Worm (Caenorhabditis elegans): ENCODE data around the gene K02A2.5.
A peak's percentile ranks its signal among the peaks of the same experiment; 100 is the strongest.
"Not testable (repeated sequence)": the region's sequence is repeated elsewhere in the genome, so short reads cannot be mapped to it uniquely, and the experiment has no call there.

Gene K02A2.5

ce11 chrII:7379021-7379420 lies 32.8 kb downstream of the K02A2.5 start, which contains the start of gene C07D10.6:
TSS of gene C07D10.6 (plus strand) at chrII:7379321.
- TF ChIP-seq ceh-14 (tag; optimal IDR thresholded peaks at IDR 0.05) (no peak), hlh-30 (tag; optimal IDR thresholded peaks at IDR 0.05; ENCODE audit: insufficient read depth) (no peak), unc-55 (GFP tag; optimal IDR thresholded peaks at IDR 0.05) (no peak), nfya-1 (tag; optimal IDR thresholded peaks at IDR 0.05) (no peak), unc-3 (GFP tag; conservative IDR thresholded peaks at IDR 0.05) (no peak), unc-3 (tag; optimal IDR thresholded peaks at IDR 0.05) (no peak), dmd-4 (tag; optimal IDR thresholded peaks at IDR 0.05; ENCODE audit: borderline replicate concordance) (no peak), sox-2 (GFP tag; IDR thresholded peaks at IDR 0.05) (no peak)

ce11 chrII:7374980-7375379 lies 36.9 kb downstream of the K02A2.5 start, which contains the start of gene F43E2.1:
TSS of gene F43E2.1 (plus strand) at chrII:7375280.
- TF ChIP-seq sox-2 (GFP tag; IDR thresholded peaks at IDR 0.05) (no peak), nhr-232 (tag; optimal IDR thresholded peaks at IDR 0.05) (no peak), ceh-6 (GFP tag; optimal IDR thresholded peaks at IDR 0.05) (no peak), elt-4 (tag; optimal IDR thresholded peaks at IDR 0.05) (no peak), unc-86 (tag; optimal IDR thresholded peaks at IDR 0.05) (no peak), unc-55 (GFP tag; optimal IDR thresholded peaks at IDR 0.05) (no peak), odd-2 (tag; optimal IDR thresholded peaks at IDR 0.05) (no peak), ceh-9 (tag; optimal IDR thresholded peaks at IDR 0.05) (no peak), dmd-4 (tag; optimal IDR thresholded peaks at IDR 0.05; ENCODE audit: borderline replicate concordance) (no peak), ref-2 (tag; optimal IDR thresholded peaks at IDR 0.05) (no peak), pha-4 (tag; optimal IDR thresholded peaks at IDR 0.05) (no peak), pros-1 (tag; optimal IDR thresholded peaks at IDR 0.05) (no peak)

- TF ChIP-seq dve-1 (tag; optimal IDR thresholded peaks at IDR 0.05), result peak; percentile 1
- TF ChIP-seq nfya-1 (tag; optimal IDR thresholded peaks at IDR 0.05), result peak; percentile 33
- no peak for TF ChIP-seq ceh-6 (GFP tag; optimal IDR thresholded peaks at IDR 0.05)
- TF ChIP-seq ama-1 (optimal IDR thresholded peaks at IDR 0.05), result no peak
Measured at ce11 chrII:7374143-7374542, 37.7 kb downstream of the K02A2.5 start, which contains the start of the genes mtch-1 and rpb-4. TSS of gene mtch-1 (minus strand) at chrII:7374166. TSS of gene rpb-4 (plus strand) at chrII:7374495.

ce11 chrII:7370195-7370594 lies 41.6 kb downstream of the K02A2.5 start, which contains the start of gene F43E2.11:
TSS of gene F43E2.11 (minus strand) at chrII:7370295.
- not testable (repeated sequence) for TF ChIP-seq ceh-6 (GFP tag; optimal IDR thresholded peaks at IDR 0.05); hlh-15 (tag; optimal IDR thresholded peaks at IDR 0.05); unc-42 (tag; optimal IDR thresholded peaks at IDR 0.05)

- TF ChIP-seq hlh-30 (tag; optimal IDR thresholded peaks at IDR 0.05; ENCODE audit: insufficient read depth) (no peak), pha-2 (tag; optimal IDR thresholded peaks at IDR 0.05) (no peak), dve-1 (tag; optimal IDR thresholded peaks at IDR 0.05) (no peak), ceh-9 (tag; optimal IDR thresholded peaks at IDR 0.05) (no peak), npax-4 (tag; optimal IDR thresholded peaks at IDR 0.05) (no peak), Y22D7AL.16 (tag; optimal IDR thresholded peaks at IDR 0.05) (no peak), ceh-19 (GFP tag; optimal IDR thresholded peaks at IDR 0.05) (no peak), ceh-18 (tag; optimal IDR thresholded peaks at IDR 0.05) (no peak), sdc-2 (tag; optimal IDR thresholded peaks at IDR 0.05) (no peak), hlh-15 (tag; optimal IDR thresholded peaks at IDR 0.05) (no peak), lim-6 (tag; optimal IDR thresholded peaks at IDR 0.05) (no peak), che-1 (tag; optimal IDR thresholded peaks at IDR 0.05) (no peak), pag-3 (tag; optimal IDR thresholded peaks at IDR 0.05; ENCODE audit: borderline replicate concordance) (no peak), tbx-7 (tag; optimal IDR thresholded peaks at IDR 0.05) (no peak)
Measured at ce11 chrII:7368761-7369160, 43.1 kb downstream of the K02A2.5 start, which contains the start of gene F43E2.6. TSS of gene F43E2.6 (minus strand) at chrII:7368861.

ce11 chrII:7363990-7364455 lies 47.8 kb downstream of the K02A2.5 start, which contains the start of gene msra-1:
TSS of gene msra-1 (minus strand) at chrII:7364040.
- TF ChIP-seq pqm-1 (tag; optimal IDR thresholded peaks at IDR 0.05) (no peak), ceh-45 (GFP tag; IDR thresholded peaks at IDR 0.05) (no peak), dve-1 (tag; optimal IDR thresholded peaks at IDR 0.05) (peak; percentile 35), hlh-15 (tag; optimal IDR thresholded peaks at IDR 0.05) (no peak), unc-55 (GFP tag; optimal IDR thresholded peaks at IDR 0.05) (peak; percentile 90), ceh-22 (tag; optimal IDR thresholded peaks at IDR 0.05) (no peak)

Data from whole organism, late embryonic.